Fruit fly (Drosophila melanogaster) Kc167 (cell line): ENCODE results near the gene Prps.

Experiments used
- Myc ChIP-seq: fragments of >200 bp; optimal IDR thresholded peaks from 2 replicates; lab custom pipeline; 2017; ENCODE audit warnings: missing external identifiers
- Sin3A ChIP-seq: fragments of >200 bp; optimal IDR thresholded peaks from 2 replicates; lab custom pipeline; 2018; ENCODE audit warnings: missing external identifiers
- h ChIP-seq: fragments of >200 bp; optimal IDR thresholded peaks from 3 replicates; lab custom pipeline; 2018; ENCODE audit warnings: missing external identifiers
- insv ChIP-seq: fragments of >200 bp; optimal IDR thresholded peaks from 3 replicates; lab custom pipeline; 2018; ENCODE audit warnings: missing external identifiers
- psq ChIP-seq: fragments of >200 bp; optimal IDR thresholded peaks from 2 replicates; lab custom pipeline; 2017; ENCODE audit warnings: missing external identifiers
- ttk ChIP-seq: sonication (Bioruptor generic); optimal IDR thresholded peaks from 2 replicates; lab custom pipeline; 2017; ENCODE audit warnings: missing external identifiers

Gene Prps

DNA sequence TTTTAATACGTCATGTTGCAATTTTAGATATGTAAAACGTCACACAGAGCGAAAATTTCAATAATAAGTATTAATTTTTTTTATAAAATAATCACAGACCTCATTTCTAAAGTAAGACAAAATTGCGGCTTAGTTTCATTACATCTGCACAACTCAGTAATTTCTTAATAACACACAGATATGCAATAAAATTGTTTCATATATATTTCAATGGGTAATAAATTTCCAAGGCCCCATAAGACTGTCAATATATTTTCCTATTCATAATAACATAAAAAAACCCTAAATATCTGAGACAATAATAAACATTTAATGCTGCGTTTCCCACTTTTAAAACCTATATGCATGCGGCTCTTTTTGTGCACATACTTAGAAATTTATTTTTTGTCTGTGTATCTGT, 853 bp downstream of the Prps start:
- no peak for TF ChIP-seq Myc
- TF ChIP-seq psq (lab: Kevin White, UChicago): no peak
- TF ChIP-seq h (lab: Kevin White, UChicago): no peak
- TF ChIP-seq Sin3A (lab: Kevin White, UChicago): no peak
- no peak for TF ChIP-seq insv (lab: Kevin White, UChicago)
- no peak for TF ChIP-seq ttk

DNA sequence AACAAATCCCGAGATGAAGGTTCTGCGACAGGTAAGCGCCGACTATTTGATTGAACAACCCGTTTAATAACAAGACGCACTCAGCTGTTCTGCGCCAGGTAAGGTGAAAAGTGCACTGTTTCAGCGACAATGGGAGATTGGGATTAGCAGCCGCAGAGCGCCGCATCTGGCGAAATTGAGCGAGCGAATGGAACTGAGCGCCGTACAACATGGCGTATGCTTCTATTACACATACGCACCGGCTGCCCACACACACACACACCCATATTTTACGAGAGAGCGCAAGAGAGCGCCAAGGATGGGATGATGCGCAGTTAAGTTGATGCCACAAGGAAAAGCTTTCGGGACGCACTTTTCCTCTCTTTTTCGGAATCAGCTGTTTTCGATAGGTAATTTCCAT, 1.3 kb downstream of the Prps start:
- TF ChIP-seq psq (lab: Kevin White, UChicago) (no peak), Sin3A (lab: Kevin White, UChicago) (no peak), h (lab: Kevin White, UChicago) (no peak), Myc (no peak), ttk (no peak)

DNA sequence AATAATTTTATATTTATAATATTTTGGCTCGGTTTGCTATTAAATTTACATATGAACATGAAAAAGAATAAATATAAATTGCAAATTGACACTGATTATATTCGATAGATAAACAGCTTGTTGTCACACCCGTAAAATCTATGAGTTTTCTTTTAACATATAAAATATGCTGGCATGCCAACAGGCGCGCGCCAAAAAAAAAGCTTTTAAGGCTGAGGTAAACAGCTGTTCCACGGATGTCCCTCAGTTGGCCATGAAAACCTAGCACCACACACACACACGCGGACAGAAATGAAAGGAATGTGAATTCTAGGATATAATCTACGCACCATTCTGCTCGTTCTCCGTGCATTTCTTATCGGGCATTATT, 1.6 kb downstream of the Prps start:
- TF ChIP-seq h (lab: Kevin White, UChicago) (no peak), Myc (no peak)

DNA sequence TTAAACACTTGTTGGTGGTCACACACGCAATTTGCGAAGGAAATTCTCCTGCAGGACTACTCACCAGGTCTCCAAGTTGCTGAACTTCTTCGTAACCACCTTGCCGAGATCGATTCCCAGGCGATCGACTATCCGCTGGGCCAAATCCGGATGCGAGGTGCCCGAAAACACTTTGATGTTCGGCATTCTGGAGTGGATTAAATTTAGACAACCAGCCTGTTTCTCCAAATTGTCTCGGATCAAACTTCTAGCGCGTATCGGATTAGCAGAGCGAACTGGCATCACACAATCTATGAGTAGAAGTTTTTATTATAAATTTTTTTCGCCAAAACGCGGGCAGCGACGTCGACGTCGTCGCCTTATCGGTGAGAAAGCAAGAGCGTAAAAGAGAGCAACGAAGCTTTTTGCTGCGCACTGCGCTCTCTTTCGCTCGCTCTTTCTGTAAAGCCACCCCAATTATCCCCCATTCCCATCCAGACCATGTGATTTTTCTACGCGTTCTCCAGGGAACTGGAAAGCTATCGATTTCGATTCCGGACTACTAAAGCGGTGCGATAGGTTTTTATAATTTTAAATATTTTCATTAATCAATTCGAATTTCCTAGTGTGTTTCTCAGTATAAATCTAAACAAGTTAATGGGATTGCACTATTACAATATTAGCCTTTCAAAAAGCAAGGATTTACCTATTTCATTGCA, 2.2 kb downstream of the Prps start:
- TF ChIP-seq insv (lab: Kevin White, UChicago) (no peak), Sin3A (lab: Kevin White, UChicago) (no peak), Myc (no peak), psq (lab: Kevin White, UChicago) (no peak), ttk (no peak), h (lab: Kevin White, UChicago) (no peak)

DNA sequence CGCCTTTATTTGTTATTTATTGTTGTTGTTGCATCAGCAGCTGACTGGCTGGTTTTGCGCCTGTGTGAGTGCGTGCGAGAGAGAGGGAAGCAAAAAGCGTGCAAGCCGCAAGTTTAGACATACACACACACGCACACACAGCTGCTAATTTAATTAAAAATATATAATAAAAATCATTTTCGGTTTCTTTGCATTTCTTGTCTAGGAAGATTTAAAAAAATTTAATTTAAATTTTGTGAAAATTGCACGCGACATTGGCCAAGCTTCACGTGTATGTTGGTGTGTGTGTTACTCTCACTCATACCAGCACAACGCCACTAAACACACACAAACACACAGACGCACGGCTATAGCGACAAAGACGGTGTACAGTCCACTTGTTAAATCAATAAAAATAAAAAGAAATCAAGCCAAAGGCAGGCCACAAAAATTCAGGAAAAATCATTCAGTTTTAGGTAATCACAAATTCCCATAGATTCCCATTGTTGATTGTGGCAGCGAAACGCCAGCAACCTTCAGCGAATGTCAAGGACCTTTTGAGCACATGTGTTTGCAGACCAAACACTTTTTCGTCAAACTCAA, 2.9 kb downstream of the Prps start:
- TF ChIP-seq insv (lab: Kevin White, UChicago) (no peak), psq (lab: Kevin White, UChicago) (no peak), Myc (no peak), ttk (no peak), h (lab: Kevin White, UChicago) (no peak), Sin3A (lab: Kevin White, UChicago) (no peak)

DNA sequence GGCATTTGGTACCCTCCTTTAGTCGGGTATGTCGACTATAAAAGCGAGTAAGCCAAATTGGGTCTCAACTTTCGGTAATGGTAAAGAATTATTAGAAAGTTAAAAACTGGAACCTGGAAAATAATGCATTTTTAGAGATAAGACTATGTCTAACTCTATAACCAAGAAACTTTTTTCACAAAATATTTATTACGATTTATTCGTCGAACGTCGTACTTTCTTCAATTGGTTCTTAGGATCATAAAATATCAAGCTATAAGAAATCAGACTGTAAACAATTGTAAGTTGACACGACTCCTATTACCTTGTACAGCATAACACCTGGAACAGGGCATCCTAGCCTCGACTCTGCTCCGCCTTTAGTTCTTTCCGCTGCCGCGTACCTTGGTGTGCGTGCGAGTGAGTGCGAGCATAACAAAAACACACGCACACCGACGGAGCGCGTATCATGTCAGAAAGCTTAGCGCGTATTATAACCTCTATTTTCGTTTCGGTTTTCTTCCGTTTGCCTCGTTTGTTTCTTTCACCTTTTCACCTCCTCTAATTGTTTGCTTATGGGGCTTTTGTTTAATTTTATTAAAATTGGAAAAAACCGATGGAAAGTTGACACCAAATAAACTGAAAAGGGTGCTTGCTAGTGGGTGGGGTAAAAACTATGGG, 3.5 kb downstream of the Prps start:
- no peak for TF ChIP-seq Myc

DNA sequence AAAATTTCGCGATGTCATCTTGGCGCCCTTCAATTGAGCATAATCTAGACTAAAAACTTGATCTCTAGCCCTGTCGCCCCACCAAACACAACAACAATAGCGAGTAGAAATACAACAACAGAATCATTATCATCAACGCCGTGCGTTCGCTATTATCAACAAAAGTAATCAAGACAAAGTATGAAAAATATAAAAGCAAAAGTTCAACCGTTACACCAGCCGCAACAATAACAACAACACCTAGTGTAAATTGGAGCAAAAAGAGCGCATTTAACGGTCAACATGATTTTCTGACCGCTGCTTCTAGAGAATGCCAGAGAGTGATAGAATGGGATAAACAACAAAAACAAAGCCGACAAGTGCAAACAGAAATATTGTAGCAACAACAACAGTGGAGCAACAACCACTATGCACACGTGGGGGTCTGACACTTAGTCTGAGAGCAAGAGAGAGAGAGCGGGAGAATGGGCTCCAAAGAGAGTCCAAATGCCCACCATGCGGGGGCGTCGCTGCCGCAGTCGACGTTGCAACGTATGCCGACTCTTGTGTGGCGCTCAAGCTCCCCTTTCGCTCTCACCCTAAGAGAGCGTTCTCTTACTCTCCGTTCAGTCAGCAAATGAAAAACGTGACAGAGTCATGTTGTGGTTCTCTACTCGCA, 4.1 kb downstream of the Prps start:
- TF ChIP-seq Myc (no peak), h (lab: Kevin White, UChicago) (no peak), ttk (no peak), Sin3A (lab: Kevin White, UChicago) (no peak), insv (lab: Kevin White, UChicago) (no peak), psq (lab: Kevin White, UChicago) (no peak)

DNA sequence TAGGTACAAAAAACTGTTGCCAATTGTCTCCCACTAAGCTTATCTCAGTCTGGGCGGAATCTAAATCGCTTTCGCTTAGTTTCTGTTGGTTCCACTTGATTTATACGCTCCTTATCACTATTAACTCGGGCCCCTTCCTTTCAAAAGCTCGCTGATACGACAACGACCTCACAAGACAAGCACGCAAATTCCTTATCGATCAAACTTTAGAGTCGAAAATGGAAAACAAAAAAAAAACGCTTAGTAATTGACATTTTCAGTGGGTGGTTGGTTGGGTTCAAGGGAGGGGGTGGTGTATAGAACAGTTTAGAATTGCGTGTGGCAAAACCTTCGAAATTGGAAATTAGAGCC, 5.0 kb downstream of the Prps start:
- TF ChIP-seq Sin3A (lab: Kevin White, UChicago) (no peak), psq (lab: Kevin White, UChicago) (no peak)

DNA sequence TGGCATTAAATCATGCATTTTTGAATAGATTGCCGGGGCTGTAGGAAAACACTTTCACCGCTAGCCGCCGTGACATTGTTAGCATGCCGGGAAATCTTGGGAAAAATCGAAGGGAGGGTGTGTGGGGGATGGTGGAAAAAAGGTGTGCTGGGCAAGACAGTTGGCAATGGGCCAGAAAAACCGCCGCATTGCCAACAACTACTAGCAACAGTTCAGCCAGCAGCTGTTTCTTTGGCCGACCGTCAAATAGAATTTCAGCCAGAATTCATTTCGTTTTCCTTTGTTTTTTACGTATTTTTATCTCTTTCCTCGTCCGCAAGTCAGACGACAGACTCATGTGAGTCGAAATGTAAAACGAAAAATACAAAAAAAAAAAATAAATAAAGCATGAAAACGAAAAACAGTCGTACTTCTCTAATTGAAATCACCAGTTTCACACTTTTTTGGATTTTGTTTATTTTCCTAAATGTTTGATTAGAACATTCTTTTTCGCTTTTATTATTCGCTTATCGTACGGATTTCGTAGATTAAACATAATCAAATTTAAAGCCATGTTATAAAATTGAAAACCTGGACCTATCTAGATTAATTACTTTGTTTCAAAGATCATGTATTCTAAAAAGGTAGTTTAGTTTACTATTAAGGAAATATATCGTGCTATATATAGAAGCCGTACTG, 5.6 kb downstream of the Prps start:
- TF ChIP-seq Sin3A (lab: Kevin White, UChicago) (no peak), psq (lab: Kevin White, UChicago) (no peak), ttk (no peak), h (lab: Kevin White, UChicago) (no peak)

DNA sequence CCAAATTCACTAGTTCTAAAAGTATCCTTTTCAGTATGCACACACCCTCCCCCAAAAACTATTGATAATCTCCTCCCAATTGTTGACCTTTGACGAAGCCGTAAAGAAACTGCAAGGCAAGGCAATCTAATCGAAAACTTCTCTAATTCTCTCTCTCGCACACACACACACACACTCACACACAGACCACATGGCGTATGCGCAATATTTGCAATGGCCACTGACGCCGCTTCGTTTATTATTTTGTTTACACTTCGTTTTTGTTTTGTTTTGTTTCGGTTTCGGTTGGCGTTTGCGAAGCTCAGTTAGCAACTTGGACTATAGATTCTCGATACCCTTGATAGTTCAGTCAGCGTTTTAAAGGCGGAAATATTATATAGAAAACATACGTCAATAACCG, 6.7 kb downstream of the Prps start:
- TF ChIP-seq Sin3A (lab: Kevin White, UChicago): no peak
- no peak for TF ChIP-seq h (lab: Kevin White, UChicago)
- TF ChIP-seq psq (lab: Kevin White, UChicago): no peak
- TF ChIP-seq insv (lab: Kevin White, UChicago): no peak
- TF ChIP-seq ttk: no peak

DNA sequence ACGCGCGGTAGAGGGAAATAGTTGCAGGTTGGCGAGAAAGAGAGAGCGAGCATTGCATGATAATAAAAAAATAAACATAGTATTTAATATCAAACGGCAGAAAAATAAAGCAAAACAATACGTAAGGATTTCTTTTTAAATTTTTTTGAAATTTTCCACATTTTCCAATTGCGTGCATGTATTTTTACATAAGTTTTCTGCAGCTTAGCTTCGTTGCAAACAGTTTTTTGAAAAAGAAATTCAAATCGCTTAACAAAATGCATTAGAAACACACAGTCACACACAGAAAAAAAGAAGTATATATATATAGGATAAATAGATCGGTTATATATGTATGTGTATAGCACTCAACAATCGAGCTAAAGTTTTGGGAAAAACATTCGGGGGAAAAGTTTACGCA, 7.8 kb downstream of the Prps start:
- TF ChIP-seq Sin3A (lab: Kevin White, UChicago) (no peak), ttk (no peak), Myc (no peak), psq (lab: Kevin White, UChicago) (no peak), h (lab: Kevin White, UChicago) (no peak), insv (lab: Kevin White, UChicago) (no peak)

DNA sequence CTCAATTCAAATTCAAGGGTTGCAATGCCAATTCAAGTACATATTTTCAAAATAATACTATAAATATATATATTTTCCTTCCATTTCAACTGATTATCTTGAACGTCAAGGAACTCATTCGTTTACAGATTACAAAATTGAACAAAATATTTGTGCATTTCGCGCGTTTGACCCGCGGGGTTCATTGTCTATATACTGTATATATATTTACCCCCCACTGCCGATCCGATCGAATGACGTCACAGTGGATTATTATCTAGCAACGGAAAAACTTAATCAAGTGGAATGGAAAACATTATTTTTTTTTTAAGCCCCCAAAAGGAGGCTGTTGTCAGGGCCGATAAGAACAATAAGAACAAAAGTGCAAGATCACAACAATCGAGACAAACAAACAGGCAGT, 9.0 kb downstream of the Prps start:
- TF ChIP-seq insv (lab: Kevin White, UChicago) (no peak), psq (lab: Kevin White, UChicago) (no peak), ttk (no peak), h (lab: Kevin White, UChicago) (no peak), Myc (no peak)
